Fruit fly (Drosophila melanogaster) whole organism, embryonic: ENCODE results near the gene Ak3.

ENCODE experiments used
- CG11398 ChIP-seq: fragments of 200-800 bp; sonication (Bioruptor generic); optimal IDR thresholded peaks from 2 replicates; lab custom pipeline; 2016; ENCODE audit warnings: missing biosample characterization, missing genetic modification characterization
- CG14667 ChIP-seq: fragments of 200-800 bp; sonication (Bioruptor generic); IDR thresholded peaks from 2 replicates; pipeline ENCODE4 v1.3.6; 2022; ENCODE audit warnings: missing biosample characterization, missing genetic modification characterization
- CG16779 ChIP-seq: fragments of 200-800 bp; sonication (Bioruptor generic); IDR thresholded peaks from 2 replicates; pipeline ENCODE4 v1.3.6; 2022; ENCODE audit warnings: missing biosample characterization, missing genetic modification characterization
- CG6254 ChIP-seq: fragments of 200-800 bp; sonication (Bioruptor generic); optimal IDR thresholded peaks from 3 replicates; lab custom pipeline; 2017; ENCODE audit warnings: mild to moderate bottlenecking, missing biosample characterization, missing genetic modification reagents, missing genetic modification characterization
- Dp ChIP-seq: fragments of 200-800 bp; sonication (Bioruptor generic); optimal IDR thresholded peaks from 2 replicates; lab custom pipeline; 2018; ENCODE audit warnings: missing biosample characterization, mild to moderate bottlenecking, missing genetic modification characterization, moderate library complexity
- Kr ChIP-seq: fragments of 200-800 bp; sonication (Bioruptor generic); optimal IDR thresholded peaks from 2 replicates; lab custom pipeline; 2017; ENCODE audit warnings: missing biosample characterization, mild to moderate bottlenecking, missing genetic modification characterization
- Nf-YB ChIP-seq: fragments of 200-800 bp; sonication (Bioruptor generic); optimal IDR thresholded peaks from 3 replicates; lab custom pipeline; 2019; ENCODE audit warnings: missing biosample characterization, mild to moderate bottlenecking, missing genetic modification characterization, moderate library complexity
- eve ChIP-seq, 2 experiments: fragments of >200 bp; optimal IDR thresholded peaks; 2 replicates each; lab custom pipeline; 2017; ENCODE audit warnings: missing biosample characterization in 2 of 2, missing genetic modification characterization in 2 of 2
- gsb-n ChIP-seq: fragments of 200-800 bp; sonication (Bioruptor generic); optimal IDR thresholded peaks from 3 replicates; lab custom pipeline; 2018; ENCODE audit warnings: missing biosample characterization, mild to moderate bottlenecking, missing genetic modification characterization
- h ChIP-seq: fragments of >200 bp; optimal IDR thresholded peaks from 2 replicates; lab custom pipeline; 2017
- lmd ChIP-seq: fragments of 200-800 bp; sonication (Bioruptor generic); IDR thresholded peaks from 2 replicates; pipeline ENCODE4 v1.3.6; 2022; ENCODE audit warnings: missing biosample characterization, missing genetic modification characterization
- odd ChIP-seq: fragments of 200-800 bp; sonication (Bioruptor generic); optimal IDR thresholded peaks from 2 replicates; lab custom pipeline; 2017; ENCODE audit warnings: missing biosample characterization, mild to moderate bottlenecking, missing genetic modification characterization

- TF ChIP-seq CG16779 (GFP tag; lab: Robert Waterston, UW) = no peak
- TF ChIP-seq odd (GFP tag; lab: Kevin White, UChicago) = no peak
- TF ChIP-seq eve (GFP tag; optimal IDR thresholded peaks at IDR 0.05; lab: Kevin White, UChicago) = no peak
- no peak for TF ChIP-seq CG6254 (GFP tag; lab: Kevin White, UChicago)
- TF ChIP-seq gsb-n (tag; lab: Kevin White, UChicago) = no peak
- TF ChIP-seq Kr = no peak
- no peak for TF ChIP-seq h
- no peak for TF ChIP-seq CG11398 (GFP tag; lab: Kevin White, UChicago)
- TF ChIP-seq Nf-YB (GFP tag; lab: Kevin White, UChicago) = no peak
- no peak for TF ChIP-seq lmd (GFP tag; lab: Robert Waterston, UW)
- TF ChIP-seq Dp (GFP tag; lab: Kevin White, UChicago) = no peak
- no peak for TF ChIP-seq CG14667
Observed at dm6 chr3R:10842422-10842821, 47.0 kb downstream of the Ak3 start.
